Worm (Caenorhabditis elegans) whole organism, early embryonic: Measurements from ENCODE around the gene ced-6.

ENCODE experiments used
- B0310.2 ChIP-seq: sonication (generic microtip); optimal IDR thresholded peaks from 2 replicates; lab custom pipeline; 2016; ENCODE audit warnings: mild to moderate bottlenecking, missing genetic modification characterization, missing compliant biosample characterization
- F13C5.2 ChIP-seq: sonication (generic microtip); optimal IDR thresholded peaks from 2 replicates; lab custom pipeline; 2017; ENCODE audit warnings: mild to moderate bottlenecking, missing genetic modification characterization, inconsistent platforms, missing compliant biosample characterization
- aly-1 ChIP-seq: sonication (generic microtip); optimal IDR thresholded peaks from 2 replicates; lab custom pipeline; 2016; ENCODE audit warnings: missing genetic modification characterization, missing compliant biosample characterization
- ama-1 ChIP-seq: fragments of 150-350 bp; optimal IDR thresholded peaks from 2 replicates; lab custom pipeline; 2014
- ceh-13 ChIP-seq: fragments of 200-800 bp; sonication (Bioruptor generic); optimal IDR thresholded peaks from 2 replicates; lab custom pipeline; 2018; ENCODE audit warnings: mild to moderate bottlenecking, missing genetic modification characterization, missing compliant biosample characterization
- ceh-36 ChIP-seq: sonication (generic microtip); optimal IDR thresholded peaks from 2 replicates; lab custom pipeline; 2016; ENCODE audit warnings: missing genetic modification characterization, inconsistent platforms, missing compliant biosample characterization
- ets-7 ChIP-seq: sonication (generic microtip); optimal IDR thresholded peaks from 2 replicates; lab custom pipeline; 2016; ENCODE audit warnings: missing genotype, missing genetic modification characterization, missing compliant biosample characterization
- pes-1 ChIP-seq: fragments of 200-800 bp; sonication (Bioruptor generic); IDR thresholded peaks from 2 replicates; pipeline ENCODE4 v1.3.6; 2022; ENCODE audit warnings: missing genetic modification reagents, missing genetic modification characterization, missing compliant biosample characterization
- scrt-1 ChIP-seq: fragments of 200-800 bp; sonication (Bioruptor generic); IDR thresholded peaks from 2 replicates; pipeline ENCODE4 v1.3.6; 2022; ENCODE audit warnings: missing genetic modification characterization, missing compliant biosample characterization
- tbx-11 ChIP-seq: fragments of 200-800 bp; sonication (Bioruptor generic); IDR thresholded peaks from 2 replicates; pipeline ENCODE4 v1.3.6; 2022; ENCODE audit warnings: missing genetic modification characterization, missing compliant biosample characterization
- tbx-37 ChIP-seq: fragments of 200-800 bp; sonication (Bioruptor generic); conservative IDR thresholded peaks from 2 replicates; pipeline ENCODE4 v1.3.6; 2022; ENCODE audit warnings: missing genetic modification reagents, missing genetic modification characterization, missing compliant biosample characterization
- tra-4 ChIP-seq: sonication (generic microtip); optimal IDR thresholded peaks from 2 replicates; lab custom pipeline; 2017; ENCODE audit warnings: missing genetic modification characterization, missing compliant biosample characterization

DNA sequence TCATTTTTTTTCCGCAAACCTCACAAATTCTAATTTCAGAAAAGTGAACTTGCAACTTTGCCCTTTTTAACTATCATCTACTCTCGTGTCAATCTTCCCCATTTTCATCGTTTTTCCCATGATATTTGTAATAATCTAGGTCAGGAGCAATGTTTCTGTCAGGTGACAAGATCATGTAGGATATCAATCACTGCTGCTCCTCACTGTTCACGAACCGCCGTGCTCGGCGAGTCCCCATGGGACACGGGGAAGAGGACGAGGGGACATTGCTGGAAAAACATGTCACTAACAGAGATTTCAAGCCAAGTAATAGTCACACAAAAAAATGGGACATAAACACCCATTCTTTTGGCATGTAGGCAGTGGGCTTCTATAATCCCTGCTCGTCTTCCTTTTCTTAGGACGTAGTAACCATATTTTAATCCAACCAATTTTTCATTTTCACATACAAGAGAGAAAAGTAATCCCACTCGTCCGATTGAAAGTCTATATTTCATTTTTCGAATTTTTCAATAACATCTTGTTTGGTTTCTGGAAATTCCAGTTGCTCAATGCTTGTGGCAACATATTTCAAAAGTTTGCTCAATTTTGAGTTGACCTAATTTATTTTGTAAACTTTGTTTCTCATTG is 24.6 kb upstream of the ced-6 start:
- TF ChIP-seq aly-1 (no peak), ceh-13 (no peak), ama-1 (no peak), F13C5.2 (tag; lab: Kevin White, UChicago) (no peak), tbx-11 (GFP tag; lab: Robert Waterston, UW) (no peak), ceh-36 (tag; lab: Kevin White, UChicago) (no peak), tbx-37 (no peak), ets-7 (tag; lab: Kevin White, UChicago) (no peak), tra-4 (tag; lab: Kevin White, UChicago) (no peak), pes-1 (GFP tag; lab: Robert Waterston, UW) (no peak), B0310.2 (tag; lab: Kevin White, UChicago) (no peak), scrt-1 (GFP tag; lab: Robert Waterston, UW) (no peak)
